Worm (Caenorhabditis elegans): ENCODE measurements around the gene rap-1.

Gene rap-1

ce11 chrIV:8872958-8873357 is 45.7 kb downstream of the rap-1 start, which contains the start of gene C09G9.3:
TSS of gene C09G9.3 (minus strand) at chrIV:8873058.
- TF ChIP-seq dmd-4 (tag; optimal IDR thresholded peaks at IDR 0.05; ENCODE audit: borderline replicate concordance) (no peak), rnt-1 (tag; optimal IDR thresholded peaks at IDR 0.05) (no peak), unc-42 (tag; optimal IDR thresholded peaks at IDR 0.05) (no peak)

ce11 chrIV:8869624-8870023 is 49.1 kb downstream of the rap-1 start, which contains the start of gene npp-23:
TSS of gene npp-23 (minus strand) at chrIV:8869679.
- TF ChIP-seq sox-2 (GFP tag; IDR thresholded peaks at IDR 0.05) (no peak), elt-2 (tag; optimal IDR thresholded peaks at IDR 0.05) (peak; percentile 7), nfya-1 (tag; optimal IDR thresholded peaks at IDR 0.05) (peak; percentile 13)

- no peak for TF ChIP-seq ama-1 (optimal IDR thresholded peaks at IDR 0.05)
- no peak for TF ChIP-seq ceh-6 (GFP tag; optimal IDR thresholded peaks at IDR 0.05)
- no peak for TF ChIP-seq pat-9 (tag; optimal IDR thresholded peaks at IDR 0.05)
- no peak for TF ChIP-seq T23F11.4 (GFP tag; optimal IDR thresholded peaks at IDR 0.05)
- TF ChIP-seq ztf-16 (tag; optimal IDR thresholded peaks at IDR 0.05) = no peak
- TF ChIP-seq sox-2 (GFP tag; IDR thresholded peaks at IDR 0.05) = no peak
- no peak for TF ChIP-seq zip-5 (tag; optimal IDR thresholded peaks at IDR 0.05)
- no peak for TF ChIP-seq C08G9.2 (tag; optimal IDR thresholded peaks at IDR 0.05)
- no peak for TF ChIP-seq nfya-1 (tag; optimal IDR thresholded peaks at IDR 0.05)
- no peak for TF ChIP-seq ahr-1 (tag; optimal IDR thresholded peaks at IDR 0.05)
- no peak for TF ChIP-seq ceh-19 (GFP tag; optimal IDR thresholded peaks at IDR 0.05)
- no peak for TF ChIP-seq hlh-30 (tag; optimal IDR thresholded peaks at IDR 0.05; ENCODE audit: insufficient read depth)
- TF ChIP-seq sdc-2 (tag; optimal IDR thresholded peaks at IDR 0.05) = no peak
- TF ChIP-seq pha-4 (tag; optimal IDR thresholded peaks at IDR 0.05) = no peak
These were observed 51.1 kb downstream of the rap-1 start for ce11 chrIV:8867562-8867961.

Measured in whole organism, late embryonic.